Worm (Caenorhabditis elegans) whole organism, late embryonic: ENCODE measurements around the gene C18H2.5.

ENCODE experiments used
- ceh-2 ChIP-seq: sonication (generic microtip); optimal IDR thresholded peaks from 2 replicates; lab custom pipeline; 2016; ENCODE audit warnings: missing genotype, missing genetic modification characterization, missing compliant biosample characterization
- ceh-34 ChIP-seq: sonication (generic microtip); optimal IDR thresholded peaks from 2 replicates; lab custom pipeline; 2016; ENCODE audit warnings: mild to moderate bottlenecking, missing genetic modification characterization, missing compliant biosample characterization
- ceh-9 ChIP-seq: sonication (generic microtip); optimal IDR thresholded peaks from 2 replicates; lab custom pipeline; 2016; ENCODE audit warnings: mild to moderate bottlenecking, missing genetic modification characterization, inconsistent platforms, missing compliant biosample characterization
- dmd-4 ChIP-seq: sonication (generic microtip); optimal IDR thresholded peaks from 2 replicates; lab custom pipeline; 2016; ENCODE audit warnings: borderline replicate concordance, missing genetic modification characterization, missing compliant biosample characterization
- dve-1 ChIP-seq: sonication (generic microtip); optimal IDR thresholded peaks from 2 replicates; lab custom pipeline; 2017; ENCODE audit warnings: antibody characterized with exemption, mild to moderate bottlenecking, missing genetic modification characterization, missing compliant biosample characterization
- elt-4 ChIP-seq: sonication (generic microtip); optimal IDR thresholded peaks from 2 replicates; lab custom pipeline; 2016; ENCODE audit warnings: missing genetic modification characterization, missing compliant biosample characterization
- ets-4 ChIP-seq: sonication (generic microtip); optimal IDR thresholded peaks from 2 replicates; lab custom pipeline; 2016; ENCODE audit warnings: missing genetic modification characterization, missing compliant biosample characterization
- fkh-6 ChIP-seq: sonication (generic microtip); optimal IDR thresholded peaks from 2 replicates; lab custom pipeline; 2016; ENCODE audit warnings: missing genetic modification characterization, missing compliant biosample characterization
- lim-6 ChIP-seq: sonication (generic microtip); optimal IDR thresholded peaks from 2 replicates; lab custom pipeline; 2016; ENCODE audit warnings: missing genetic modification characterization, missing compliant biosample characterization
- nfya-1 ChIP-seq: sonication (generic microtip); optimal IDR thresholded peaks from 2 replicates; lab custom pipeline; 2017; ENCODE audit warnings: missing genetic modification characterization, mild to moderate bottlenecking, missing compliant biosample characterization, antibody characterized with exemption, moderate library complexity
- pax-1 ChIP-seq: fragments of 150-350 bp; optimal IDR thresholded peaks from 2 replicates; lab custom pipeline; 2014; ENCODE audit warnings: missing biosample characterization, missing genetic modification characterization
- pha-4 ChIP-seq: fragments of 150-350 bp; optimal IDR thresholded peaks from 2 replicates; lab custom pipeline; 2018; ENCODE audit warnings: missing biosample characterization, missing genetic modification reagents, missing genetic modification characterization
- ref-2 ChIP-seq: sonication (generic microtip); optimal IDR thresholded peaks from 2 replicates; lab custom pipeline; 2016; ENCODE audit warnings: missing genetic modification characterization, missing compliant biosample characterization
- rnt-1 ChIP-seq: sonication (generic microtip); optimal IDR thresholded peaks from 2 replicates; lab custom pipeline; 2016; ENCODE audit warnings: missing genetic modification characterization, missing compliant biosample characterization

ce11 chrIII:7743183-7743582 lies 49.0 kb upstream of the C18H2.5 start:
- TF ChIP-seq ceh-9 (tag; lab: Kevin White, UChicago) (no peak), dve-1 (tag; lab: Kevin White, UChicago) (no peak), ets-4 (tag; lab: Kevin White, UChicago) (no peak), lim-6 (no peak), nfya-1 (tag; lab: Kevin White, UChicago) (no peak), ref-2 (no peak), ceh-34 (tag; lab: Kevin White, UChicago) (no peak), pax-1 (tag; lab: Kevin White, UChicago) (no peak), elt-4 (tag; lab: Kevin White, UChicago) (no peak), pha-4 (no peak), rnt-1 (tag; lab: Kevin White, UChicago) (no peak), dmd-4 (no peak), fkh-6 (tag; lab: Kevin White, UChicago) (no peak), ceh-2 (tag; lab: Kevin White, UChicago) (no peak)
